Fruit fly (Drosophila melanogaster): ENCODE results near the gene Spn.
A peak's percentile ranks its signal among the peaks of the same experiment; 100 is the strongest.

Gene Spn

DNA sequence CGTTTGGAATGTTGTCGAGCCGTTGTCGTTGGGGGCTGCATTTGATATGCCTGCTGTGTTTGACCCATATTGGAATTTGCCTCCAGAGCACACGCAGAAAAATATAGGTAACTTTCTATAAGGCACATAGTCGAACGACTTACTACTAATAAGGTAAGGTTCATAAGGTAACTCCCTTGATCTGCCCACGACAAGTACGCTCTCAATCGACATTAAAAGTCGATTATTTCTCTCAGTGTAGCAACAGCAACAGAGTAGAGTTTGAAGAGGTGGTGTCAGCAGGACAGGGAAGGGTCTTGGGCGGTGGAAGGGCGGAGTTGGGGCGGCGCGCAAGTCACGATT, 20.4 kb downstream of the Spn start (continued):
- TF ChIP-seq Xrp1 (GFP tag; IDR thresholded peaks at IDR 0.05) (peak; percentile 49; the same call in 1 of the 2 replicates), kah (GFP tag; optimal IDR thresholded peaks at IDR 0.05) (no peak), sc (optimal IDR thresholded peaks at IDR 0.05) (no peak), sc (GFP tag; optimal IDR thresholded peaks at IDR 0.05) (no peak), CG12071 (GFP tag; optimal IDR thresholded peaks at IDR 0.05) (peak; percentile 14), gem (tag; optimal IDR thresholded peaks at IDR 0.05) (peak; percentile 32), Sox102F (GFP tag; optimal IDR thresholded peaks at IDR 0.05) (peak; percentile 34), psq (GFP tag; optimal IDR thresholded peaks at IDR 0.05) (no peak), nmo (GFP tag; optimal IDR thresholded peaks at IDR 0.05) (peak; percentile 20), CG6689 (GFP tag; IDR thresholded peaks at IDR 0.05) (0 out of 2 replicates have a peak, but pooled peaks have one; percentile 16), wor (GFP tag; IDR thresholded peaks at IDR 0.05) (no peak), CG9727 (GFP tag; optimal IDR thresholded peaks at IDR 0.05) (peak; percentile 15), Xbp1 (GFP tag; optimal IDR thresholded peaks at IDR 0.05) (peak; percentile 32), bsh (GFP tag; optimal IDR thresholded peaks at IDR 0.05) (peak; percentile 38 to 71), CG6854 (GFP tag; optimal IDR thresholded peaks at IDR 0.05) (no peak), HLH3B (GFP tag; IDR thresholded peaks at IDR 0.05) (0 out of 2 replicates have a peak, but pooled peaks have one; percentile 31), CG1603 (tag; optimal IDR thresholded peaks at IDR 0.05) (peak; percentile 50), CG18599 (GFP tag; optimal IDR thresholded peaks at IDR 0.05) (peak; percentile 29)

DNA sequence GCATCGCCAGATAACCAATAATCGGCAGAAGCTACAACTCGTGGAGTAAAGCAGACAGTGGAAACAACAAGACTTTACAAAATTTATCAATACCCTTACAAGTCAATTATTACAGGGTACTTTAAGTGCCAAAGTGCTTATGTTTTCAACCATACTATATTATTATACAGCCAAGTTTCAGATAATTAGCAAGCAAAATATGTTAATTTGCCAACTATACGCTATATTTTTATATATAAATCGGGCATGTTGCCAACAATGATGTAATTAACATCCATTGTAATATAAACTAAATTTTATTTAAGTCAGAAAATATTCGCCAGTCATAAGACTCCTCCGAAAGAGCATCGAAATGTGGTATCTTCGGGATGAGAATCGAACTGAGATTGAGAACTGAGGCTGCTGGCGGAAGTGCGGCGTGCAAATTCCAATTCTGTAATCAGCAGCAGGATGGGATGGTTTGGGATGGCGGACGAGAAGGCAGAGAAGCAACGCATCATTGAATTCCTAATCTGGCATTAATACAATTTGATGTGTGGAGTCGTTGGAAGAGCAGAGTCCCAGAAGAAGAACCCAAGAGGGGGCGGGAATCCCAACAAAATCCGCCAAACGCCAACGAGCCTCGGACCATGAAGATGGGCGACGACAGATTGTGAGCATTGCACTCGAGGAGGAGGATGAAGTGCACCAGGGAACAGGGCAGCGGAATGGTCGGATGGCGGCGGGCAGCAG, 20.9 kb downstream of the Spn start:
- TF ChIP-seq CG7556 (GFP tag; optimal IDR thresholded peaks at IDR 0.05) = no peak
- no peak for TF ChIP-seq CG3281 (GFP tag; optimal IDR thresholded peaks at IDR 0.05)
- TF ChIP-seq CG16813 (GFP tag; IDR thresholded peaks at IDR 0.05; ENCODE audit: partially characterized antibody) = no peak
- no peak for TF ChIP-seq Side (GFP tag; optimal IDR thresholded peaks at IDR 0.05)
- TF ChIP-seq Deaf1 (tag; optimal IDR thresholded peaks at IDR 0.05) = no peak
- TF ChIP-seq nom (GFP tag; optimal IDR thresholded peaks at IDR 0.05) = peak; percentile 2
- TF ChIP-seq CG9932 (GFP tag; IDR thresholded peaks at IDR 0.05) = no peak
- no peak for TF ChIP-seq CG11696 (GFP tag; IDR thresholded peaks at IDR 0.05)
- no peak for TF ChIP-seq CG18599 (GFP tag; optimal IDR thresholded peaks at IDR 0.05)
- no peak for TF ChIP-seq MTF-1 (GFP tag; optimal IDR thresholded peaks at IDR 0.05; ENCODE audit: borderline replicate concordance)
- TF ChIP-seq Antp (GFP tag; optimal IDR thresholded peaks at IDR 0.05) = no peak
- peak; percentile 25 for TF ChIP-seq Med (GFP tag)
- 0 out of 4 replicates have a peak, but pooled peaks have one; percentile 6 for TF ChIP-seq chinmo (GFP tag; IDR thresholded peaks at IDR 0.05; ENCODE audit: partially characterized antibody)
- no peak for TF ChIP-seq CG8924 (tag; optimal IDR thresholded peaks at IDR 0.05)
- no peak for TF ChIP-seq crol (GFP tag; IDR thresholded peaks at IDR 0.05)
- no peak for TF ChIP-seq MESR4 (GFP tag; optimal IDR thresholded peaks at IDR 0.05)
- peak; percentile 62 for TF ChIP-seq D19A (tag; optimal IDR thresholded peaks at IDR 0.05)

DNA sequence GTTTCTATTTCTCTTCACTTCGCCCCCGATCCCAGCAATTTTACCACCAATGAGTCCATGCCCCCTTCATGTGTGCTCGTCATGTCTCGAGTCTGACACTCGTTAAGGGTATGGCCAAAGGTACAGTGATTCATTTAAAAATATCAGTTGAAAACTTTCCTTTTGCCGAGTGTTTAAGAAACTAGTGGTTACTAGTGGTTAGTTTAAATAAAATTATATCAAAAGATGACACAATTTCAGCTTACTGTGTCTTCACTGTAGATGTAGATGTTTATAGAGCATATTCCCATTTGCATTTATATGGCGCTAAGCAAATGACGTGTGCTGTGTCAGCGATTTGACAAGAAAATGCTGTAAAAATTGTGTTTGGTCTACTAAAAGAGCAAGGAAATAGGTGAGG, 21.7 kb downstream of the Spn start:
- TF ChIP-seq CG10209 (GFP tag; optimal IDR thresholded peaks at IDR 0.05) = no peak
- peak; percentile 54; the same call in 2 of the 3 replicates for TF ChIP-seq otp (GFP tag; IDR thresholded peaks at IDR 0.05)
- no peak for TF ChIP-seq CG42726 (GFP tag; IDR thresholded peaks at IDR 0.05; ENCODE audit: partially characterized antibody)
- TF ChIP-seq oc (tag; optimal IDR thresholded peaks at IDR 0.05) = no peak
- peak; percentile 48 for TF ChIP-seq CG34422 (GFP tag; IDR thresholded peaks at IDR 0.05)
- TF ChIP-seq Dfd (GFP tag; optimal IDR thresholded peaks at IDR 0.05) = no peak
- TF ChIP-seq ara (GFP tag; IDR thresholded peaks at IDR 0.05) = peak; percentile 66
- TF ChIP-seq ranshi (GFP tag; IDR thresholded peaks at IDR 0.05) = peak; percentile 70; the same call in 1 of the 2 replicates
- TF ChIP-seq B-H1 (GFP tag; IDR thresholded peaks at IDR 0.05) = no peak; the same call in 2 of the 3 replicates
- TF ChIP-seq CG33213 (GFP tag; optimal IDR thresholded peaks at IDR 0.05) = no peak
- TF ChIP-seq Hand (GFP tag; optimal IDR thresholded peaks at IDR 0.05) = no peak
- TF ChIP-seq grau (tag; optimal IDR thresholded peaks at IDR 0.05) = peak; percentile 85
- TF ChIP-seq CG34224 (GFP tag; IDR thresholded peaks at IDR 0.05; ENCODE audit: partially characterized antibody) = no peak
- no peak for TF ChIP-seq BEAF-32 (GFP tag; optimal IDR thresholded peaks at IDR 0.05)
- no peak for TF ChIP-seq CG12744 (GFP tag; optimal IDR thresholded peaks at IDR 0.05)
